Fruit fly (Drosophila melanogaster): Measurements from ENCODE around the gene Vps2.
A peak's percentile ranks its signal among the peaks of the same experiment; 100 is the strongest.

Vps2 gene

dm6 chr3R:26036153-26037144, 16.2 kb upstream of the Vps2 start (continued):
- TF ChIP-seq Sp1 (GFP tag; optimal IDR thresholded peaks at IDR 0.05) (peak; percentile 97), CG9705 (GFP tag; optimal IDR thresholded peaks at IDR 0.05) (peak; percentile 84), dmrt93B (GFP tag; optimal IDR thresholded peaks at IDR 0.05) (peak; percentile 87), CrebA (GFP tag; optimal IDR thresholded peaks at IDR 0.05; ENCODE audit: borderline replicate concordance) (no peak), Dif (GFP tag; optimal IDR thresholded peaks at IDR 0.05; ENCODE audit: partially characterized antibody) (peak; percentile 71)

- TF ChIP-seq sage (GFP tag; optimal IDR thresholded peaks at IDR 0.05) (no peak), usp (GFP tag; optimal IDR thresholded peaks at IDR 0.05) (no peak)
These were observed 14.7 kb upstream of the Vps2 start for dm6 chr3R:26037899-26038298.

DNA sequence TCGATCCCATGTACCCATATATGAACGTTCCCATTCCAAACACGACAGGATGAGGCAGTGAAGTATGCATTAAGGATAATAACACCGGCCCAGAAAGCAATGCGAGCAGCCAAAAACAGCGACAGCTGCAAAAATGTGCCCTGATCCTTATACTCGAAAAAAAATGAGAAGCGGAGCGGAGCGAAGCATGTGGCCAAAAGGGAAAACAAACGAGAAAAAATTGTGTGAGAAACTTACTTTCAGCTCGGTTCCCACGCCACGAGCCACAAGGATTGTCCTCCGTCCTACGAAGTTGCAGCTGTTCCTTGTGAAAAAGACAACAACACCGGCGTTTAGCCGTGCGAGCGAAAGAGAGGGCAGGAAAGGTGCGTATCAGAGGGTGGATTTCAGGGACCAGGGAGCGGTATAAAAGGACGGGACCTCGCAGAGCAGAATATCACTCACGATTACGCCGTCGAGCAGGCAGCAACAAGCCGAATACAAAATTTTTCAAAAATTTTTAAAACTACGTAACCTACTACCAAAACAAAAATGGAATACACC, 12.8 kb upstream of the Vps2 start:
- TF ChIP-seq sage (GFP tag; optimal IDR thresholded peaks at IDR 0.05) (no peak), tai (GFP tag; optimal IDR thresholded peaks at IDR 0.05) (no peak), CG9705 (GFP tag; optimal IDR thresholded peaks at IDR 0.05) (no peak), jim (GFP tag; optimal IDR thresholded peaks at IDR 0.05) (no peak), Mio (GFP tag; optimal IDR thresholded peaks at IDR 0.05) (no peak), Abd-B (GFP tag; optimal IDR thresholded peaks at IDR 0.05) (no peak), ey (GFP tag; optimal IDR thresholded peaks at IDR 0.05) (no peak), fru (GFP tag; optimal IDR thresholded peaks at IDR 0.05) (no peak), N (GFP tag; optimal IDR thresholded peaks at IDR 0.05) (no peak), dl (GFP tag; optimal IDR thresholded peaks at IDR 0.05; ENCODE audit: insufficient read depth in 1 of 2, partially characterized antibody in 2 of 2) (no peak), Hr78 (GFP tag; optimal IDR thresholded peaks at IDR 0.05) (no peak), br (GFP tag; optimal IDR thresholded peaks at IDR 0.05) (no peak), foxo (GFP tag; optimal IDR thresholded peaks at IDR 0.05) (no peak), CG32264 (GFP tag; optimal IDR thresholded peaks at IDR 0.05) (no peak), HLH106 (tag; optimal IDR thresholded peaks at IDR 0.05) (no peak)

DNA sequence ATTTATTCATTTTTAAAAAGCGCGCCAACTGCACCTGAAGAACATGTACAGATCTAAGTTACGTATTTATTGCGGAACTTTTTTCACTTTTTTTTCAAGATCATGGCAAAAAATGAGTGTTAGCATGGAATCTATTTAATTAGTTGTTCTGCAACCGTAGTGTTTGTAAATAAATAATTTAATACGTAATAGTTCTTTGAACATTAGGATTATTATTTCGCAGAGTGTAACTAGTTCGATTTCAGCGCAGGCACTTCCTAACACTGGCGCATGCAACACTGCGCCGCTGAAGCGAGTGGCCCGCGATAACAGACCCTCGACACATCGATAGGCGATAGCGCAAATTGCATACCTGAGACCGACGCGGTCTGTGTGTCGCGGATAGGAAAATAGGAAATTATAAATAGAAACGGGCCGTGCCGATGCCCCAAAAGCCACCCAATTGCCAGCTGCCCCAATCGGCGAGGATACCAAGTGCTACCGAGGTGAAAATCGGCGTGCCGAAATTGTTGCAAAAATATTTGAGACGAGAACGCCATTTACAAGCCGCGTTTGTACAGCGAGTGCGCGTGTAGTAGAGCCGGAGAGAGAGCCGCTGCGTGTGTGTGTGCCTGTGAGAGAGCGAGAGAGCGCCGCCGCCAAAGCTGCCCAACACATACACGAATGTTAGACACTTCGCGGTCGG, 11.1 kb upstream of the Vps2 start, which contains the start of gene gro:
TSS of gene gro (plus strand) at position 320 of the 685 bp plus-strand sequence.
- TF ChIP-seq dl (GFP tag; optimal IDR thresholded peaks at IDR 0.05; ENCODE audit: insufficient read depth in 1 of 2, partially characterized antibody in 2 of 2) (peak in 1 of 2 experiments; percentile 64), Vsx2 (GFP tag; optimal IDR thresholded peaks at IDR 0.05; ENCODE audit: partially characterized antibody) (no peak), Sp1 (GFP tag; optimal IDR thresholded peaks at IDR 0.05) (peak; percentile 45), ey (GFP tag; optimal IDR thresholded peaks at IDR 0.05) (peak; percentile 70), Dfd (GFP tag; optimal IDR thresholded peaks at IDR 0.05) (no peak), fru (GFP tag; optimal IDR thresholded peaks at IDR 0.05) (peak; percentile 76), pan (optimal IDR thresholded peaks at IDR 0.05) (no peak), HLH106 (tag; optimal IDR thresholded peaks at IDR 0.05) (peak; percentile 69), lola (GFP tag; optimal IDR thresholded peaks at IDR 0.05) (no peak), N (GFP tag; optimal IDR thresholded peaks at IDR 0.05) (peak; percentile 68), Hnf4 (GFP tag; optimal IDR thresholded peaks at IDR 0.05) (peak; percentile 85), Hr83 (GFP tag; optimal IDR thresholded peaks at IDR 0.05; ENCODE audit: poor library complexity, severe bottlenecking) (peak; percentile 42), GATAd (GFP tag; optimal IDR thresholded peaks at IDR 0.05) (peak; percentile 21), br (GFP tag; optimal IDR thresholded peaks at IDR 0.05) (peak; percentile 77), Myc (optimal IDR thresholded peaks at IDR 0.05) (no peak), dmrt93B (GFP tag; optimal IDR thresholded peaks at IDR 0.05) (peak; percentile 60), dsf (GFP tag; optimal IDR thresholded peaks at IDR 0.05; ENCODE audit: borderline replicate concordance) (peak; percentile 64), usp (GFP tag; optimal IDR thresholded peaks at IDR 0.05) (no peak), CG9705 (GFP tag; optimal IDR thresholded peaks at IDR 0.05) (peak; percentile 61), sv (GFP tag; optimal IDR thresholded peaks at IDR 0.05) (peak; percentile 47), foxo (GFP tag; optimal IDR thresholded peaks at IDR 0.05) (peak in 1 of 2 experiments; percentile 78), OdsH (GFP tag; optimal IDR thresholded peaks at IDR 0.05) (peak; percentile 72), CG32264 (GFP tag; optimal IDR thresholded peaks at IDR 0.05) (no peak), Abd-B (GFP tag; optimal IDR thresholded peaks at IDR 0.05) (no peak), jim (GFP tag; optimal IDR thresholded peaks at IDR 0.05) (no peak), Rel (GFP tag; optimal IDR thresholded peaks at IDR 0.05) (no peak), Rel (tag; optimal IDR thresholded peaks at IDR 0.05) (peak; percentile 14), Dif (GFP tag; optimal IDR thresholded peaks at IDR 0.05; ENCODE audit: partially characterized antibody) (peak; percentile 83), brk (GFP tag; optimal IDR thresholded peaks at IDR 0.05) (peak; percentile 89), Jra (GFP tag; optimal IDR thresholded peaks at IDR 0.05) (peak; percentile 67), CrebA (GFP tag; optimal IDR thresholded peaks at IDR 0.05; ENCODE audit: borderline replicate concordance) (no peak), sage (GFP tag; optimal IDR thresholded peaks at IDR 0.05) (peak; percentile 71), h (GFP tag; optimal IDR thresholded peaks at IDR 0.05) (peak; percentile 85), Mio (GFP tag; optimal IDR thresholded peaks at IDR 0.05) (no peak), woc (GFP tag; optimal IDR thresholded peaks at IDR 0.05) (peak; percentile 68), rgr (GFP tag; optimal IDR thresholded peaks at IDR 0.05) (peak; percentile 83)
